Fruit fly (Drosophila melanogaster) whole organism, embryonic: ENCODE data around the gene CG32985.
A peak's percentile ranks its signal among the peaks of the same experiment; 100 is the strongest.

Source experiments
- ATbp ChIP-seq: fragments of 200-800 bp; sonication (Bioruptor generic); optimal IDR thresholded peaks from 2 replicates; lab custom pipeline; 2017; ENCODE audit warnings: missing biosample characterization, mild to moderate bottlenecking, missing genetic modification characterization, missing genetic modification reagents
- Atf3 ChIP-seq: fragments of 200-800 bp; sonication (Bioruptor generic); optimal IDR thresholded peaks from 3 replicates; lab custom pipeline; 2016; ENCODE audit warnings: missing biosample characterization, missing genetic modification characterization
- Atf6 ChIP-seq: fragments of 200-800 bp; sonication (Bioruptor generic); IDR thresholded peaks from 2 replicates; pipeline ENCODE4 v1.3.6; 2022; ENCODE audit warnings: missing biosample characterization, missing genetic modification characterization
- C15 ChIP-seq: fragments of 200-800 bp; sonication (Bioruptor generic); IDR thresholded peaks from 3 replicates; pipeline ENCODE4 v1.3.6; 2022; ENCODE audit warnings: missing biosample characterization, missing genetic modification characterization
- CG10147 ChIP-seq: fragments of 200-800 bp; sonication (Bioruptor generic); optimal IDR thresholded peaks from 2 replicates; lab custom pipeline; 2019; ENCODE audit warnings: missing biosample characterization, mild to moderate bottlenecking, missing genetic modification characterization, moderate library complexity
- CG13775 ChIP-seq: fragments of 200-800 bp; sonication (Bioruptor generic); optimal IDR thresholded peaks from 3 replicates; lab custom pipeline; 2017; ENCODE audit warnings: missing biosample characterization, mild to moderate bottlenecking, missing genetic modification characterization
- CG15073 ChIP-seq: fragments of 200-800 bp; sonication (Bioruptor generic); optimal IDR thresholded peaks from 2 replicates; lab custom pipeline; 2016; ENCODE audit warnings: missing biosample characterization, missing genetic modification characterization
- CG15479 ChIP-seq: fragments of 200-800 bp; sonication (Bioruptor generic); optimal IDR thresholded peaks from 3 replicates; lab custom pipeline; 2019; ENCODE audit warnings: missing biosample characterization, mild to moderate bottlenecking, missing genetic modification characterization, moderate library complexity
- CG15696 ChIP-seq: fragments of 200-800 bp; sonication (Bioruptor generic); optimal IDR thresholded peaks from 2 replicates; lab custom pipeline; 2019; ENCODE audit warnings: missing biosample characterization, mild to moderate bottlenecking, missing genetic modification characterization, moderate library complexity
- CG1602 ChIP-seq: fragments of 200-800 bp; sonication (Bioruptor generic); optimal IDR thresholded peaks from 3 replicates; lab custom pipeline; 2016; ENCODE audit warnings: missing biosample characterization, missing genetic modification characterization
- CG16815 ChIP-seq: fragments of 200-800 bp; sonication (Bioruptor generic); optimal IDR thresholded peaks from 3 replicates; lab custom pipeline; 2017; ENCODE audit warnings: missing biosample characterization, mild to moderate bottlenecking, missing genetic modification characterization
- CG18011 ChIP-seq: fragments of 200-800 bp; sonication (Bioruptor generic); optimal IDR thresholded peaks from 2 replicates; lab custom pipeline; 2017; ENCODE audit warnings: missing biosample characterization, missing genetic modification characterization, mild to moderate bottlenecking, moderate library complexity, missing genotype
- CG1832 ChIP-seq: fragments of 200-800 bp; sonication (Bioruptor generic); optimal IDR thresholded peaks from 2 replicates; lab custom pipeline; 2017; ENCODE audit warnings: missing biosample characterization, mild to moderate bottlenecking, missing genetic modification characterization, inconsistent platforms
- CG4617 ChIP-seq: fragments of 200-800 bp; sonication (Bioruptor generic); optimal IDR thresholded peaks from 3 replicates; lab custom pipeline; 2016; ENCODE audit warnings: missing biosample characterization, missing genetic modification characterization, borderline replicate concordance
- CG4854 ChIP-seq: fragments of 200-800 bp; sonication (Bioruptor generic); optimal IDR thresholded peaks from 2 replicates; lab custom pipeline; 2016; ENCODE audit warnings: missing biosample characterization, missing genetic modification characterization, inconsistent platforms
- CG6689 ChIP-seq: fragments of 200-800 bp; sonication (Bioruptor generic); IDR thresholded peaks from 2 replicates; pipeline ENCODE4 v1.3.6; 2022; ENCODE audit warnings: missing biosample characterization, missing genetic modification characterization
- CG9215 ChIP-seq: fragments of 200-800 bp; sonication (Bioruptor generic); IDR thresholded peaks from 2 replicates; pipeline ENCODE4 v1.3.6; 2022; ENCODE audit warnings: missing biosample characterization, missing genetic modification characterization
- CG9609 ChIP-seq: fragments of 200-800 bp; sonication (Bioruptor generic); optimal IDR thresholded peaks from 3 replicates; lab custom pipeline; 2016; ENCODE audit warnings: missing biosample characterization, missing genetic modification characterization
- CrebB ChIP-seq: fragments of 200-800 bp; sonication (Bioruptor generic); optimal IDR thresholded peaks from 3 replicates; lab custom pipeline; 2018; ENCODE audit warnings: missing biosample characterization, mild to moderate bottlenecking, missing genetic modification characterization
- Dfd ChIP-seq, 2 experiments: fragments of >200 bp; optimal IDR thresholded peaks; 2 replicates each; lab custom pipeline; 2017; ENCODE audit warnings: missing biosample characterization in 2 of 2, missing genetic modification characterization in 2 of 2
- Doc3 ChIP-seq: fragments of 200-800 bp; sonication (Bioruptor generic); IDR thresholded peaks from 3 replicates; pipeline ENCODE4 v1.3.6; 2022; ENCODE audit warnings: missing biosample characterization, missing genetic modification characterization; ENCODE audit not compliant: partially characterized antibody
- Dp ChIP-seq: fragments of 200-800 bp; sonication (Bioruptor generic); optimal IDR thresholded peaks from 2 replicates; lab custom pipeline; 2018; ENCODE audit warnings: missing biosample characterization, mild to moderate bottlenecking, missing genetic modification characterization, moderate library complexity
- Dref ChIP-seq: fragments of 200-800 bp; sonication (Bioruptor generic); IDR thresholded peaks from 2 replicates; pipeline ENCODE4 v1.3.6; 2022; ENCODE audit warnings: missing biosample characterization, missing genetic modification characterization
- E2f2 ChIP-seq: fragments of 200-800 bp; sonication (Bioruptor generic); IDR thresholded peaks from 2 replicates; pipeline ENCODE4 v1.3.6; 2022; ENCODE audit warnings: missing biosample characterization, missing genetic modification characterization
- Hr3 ChIP-seq: fragments of 200-800 bp; sonication (Bioruptor generic); optimal IDR thresholded peaks from 3 replicates; lab custom pipeline; 2016; ENCODE audit warnings: missing biosample characterization, missing genetic modification characterization
- Hr39 ChIP-seq: fragments of >200 bp; optimal IDR thresholded peaks from 2 replicates; lab custom pipeline; 2017
- MTF-1 ChIP-seq: fragments of 200-800 bp; sonication (Bioruptor generic); optimal IDR thresholded peaks from 2 replicates; lab custom pipeline; 2018; ENCODE audit warnings: missing biosample characterization, mild to moderate bottlenecking, missing genetic modification characterization, borderline replicate concordance
- Myb ChIP-seq: fragments of 200-800 bp; sonication (Bioruptor generic); optimal IDR thresholded peaks from 2 replicates; lab custom pipeline; 2016; ENCODE audit warnings: missing biosample characterization, missing genetic modification characterization
- Neu2 ChIP-seq: fragments of 200-800 bp; sonication (Bioruptor generic); optimal IDR thresholded peaks from 3 replicates; lab custom pipeline; 2016; ENCODE audit warnings: missing biosample characterization, missing genetic modification characterization, borderline replicate concordance
- Nf-YA ChIP-seq: fragments of 200-800 bp; sonication (Bioruptor generic); IDR thresholded peaks from 2 replicates; pipeline ENCODE4 v1.3.6; 2022; ENCODE audit warnings: missing biosample characterization, missing genetic modification characterization
- Sox100B ChIP-seq: fragments of 200-800 bp; sonication (Bioruptor generic); optimal IDR thresholded peaks from 3 replicates; lab custom pipeline; 2018; ENCODE audit warnings: missing biosample characterization, mild to moderate bottlenecking, missing genetic modification characterization
- Usf ChIP-seq: fragments of 200-800 bp; sonication (Bioruptor generic); optimal IDR thresholded peaks from 2 replicates; lab custom pipeline; 2017; ENCODE audit warnings: missing genotype, missing biosample characterization, missing genetic modification characterization
- Vsx1 ChIP-seq: fragments of 200-800 bp; sonication (Bioruptor generic); optimal IDR thresholded peaks from 2 replicates; lab custom pipeline; 2017; ENCODE audit warnings: missing biosample characterization, mild to moderate bottlenecking, missing genetic modification characterization, missing genetic modification reagents
- ase ChIP-seq: fragments of 200-800 bp; sonication (Bioruptor generic); IDR thresholded peaks from 3 replicates; pipeline ENCODE4 v1.3.6; 2022; ENCODE audit warnings: missing biosample characterization, missing genetic modification characterization
- bcd ChIP-seq: fragments of 200-800 bp; sonication (Bioruptor generic); optimal IDR thresholded peaks from 2 replicates; lab custom pipeline; 2017; ENCODE audit warnings: missing biosample characterization, mild to moderate bottlenecking, missing genetic modification characterization
- cad ChIP-seq: fragments of >200 bp; optimal IDR thresholded peaks from 2 replicates; lab custom pipeline; 2017; ENCODE audit warnings: missing biosample characterization, missing genetic modification characterization
- cwo ChIP-seq: fragments of 200-800 bp; sonication (Bioruptor generic); optimal IDR thresholded peaks from 3 replicates; lab custom pipeline; 2017; ENCODE audit warnings: missing biosample characterization, missing genetic modification characterization, mild to moderate bottlenecking, moderate library complexity, missing genetic modification reagents
- dan ChIP-seq: fragments of 200-800 bp; sonication (Bioruptor generic); IDR thresholded peaks from 2 replicates; pipeline ENCODE4 v1.3.6; 2022; ENCODE audit warnings: missing biosample characterization, missing genetic modification characterization
- dati ChIP-seq: fragments of 200-800 bp; sonication (Bioruptor generic); IDR thresholded peaks from 2 replicates; pipeline ENCODE4 v1.3.6; 2022; ENCODE audit warnings: missing biosample characterization, missing genetic modification characterization
- dysf ChIP-seq: fragments of 200-800 bp; sonication (Bioruptor generic); IDR thresholded peaks from 3 replicates; pipeline ENCODE4 v1.3.6; 2022; ENCODE audit warnings: missing biosample characterization, missing genetic modification characterization
- gro ChIP-seq: fragments of 200-800 bp; sonication (Bioruptor generic); optimal IDR thresholded peaks from 2 replicates; lab custom pipeline; 2016; ENCODE audit warnings: missing biosample characterization, missing genetic modification characterization
- h ChIP-seq: fragments of >200 bp; optimal IDR thresholded peaks from 2 replicates; lab custom pipeline; 2017
- insv ChIP-seq, 2 experiments: fragments of 200-800 bp; sonication (Bioruptor generic); optimal IDR thresholded peaks; 3 replicates each; lab custom pipeline; 2016 to 2018; ENCODE audit warnings: missing biosample characterization in 2 of 2, missing genetic modification characterization in 2 of 2
- kah ChIP-seq: fragments of 200-800 bp; sonication (Bioruptor generic); optimal IDR thresholded peaks from 2 replicates; lab custom pipeline; 2018; ENCODE audit warnings: missing biosample characterization, mild to moderate bottlenecking, missing genetic modification characterization
- ken ChIP-seq: fragments of 200-800 bp; sonication (Bioruptor generic); IDR thresholded peaks from 3 replicates; pipeline ENCODE4 v1.3.6; 2022; ENCODE audit warnings: missing biosample characterization, missing genetic modification characterization
- lbe ChIP-seq: fragments of 200-800 bp; sonication (Bioruptor generic); optimal IDR thresholded peaks from 2 replicates; lab custom pipeline; 2016; ENCODE audit warnings: missing biosample characterization, mild to moderate bottlenecking, missing genetic modification characterization
- pros ChIP-seq: fragments of 200-800 bp; sonication (Bioruptor generic); optimal IDR thresholded peaks from 3 replicates; lab custom pipeline; 2019; ENCODE audit warnings: missing biosample characterization, mild to moderate bottlenecking, missing genetic modification characterization, moderate library complexity
- so ChIP-seq: fragments of 200-800 bp; sonication (Bioruptor generic); IDR thresholded peaks from 3 replicates; pipeline ENCODE4 v1.3.6; 2022; ENCODE audit warnings: missing biosample characterization, missing genetic modification characterization
- sr ChIP-seq: fragments of 200-800 bp; sonication (Bioruptor generic); IDR thresholded peaks from 3 replicates; pipeline ENCODE4 v1.3.6; 2022; ENCODE audit warnings: missing biosample characterization, missing genetic modification characterization
- wek ChIP-seq: fragments of 200-800 bp; sonication (Bioruptor generic); optimal IDR thresholded peaks from 3 replicates; lab custom pipeline; 2018; ENCODE audit warnings: missing biosample characterization, mild to moderate bottlenecking, missing genetic modification characterization, moderate library complexity

Gene CG32985

DNA sequence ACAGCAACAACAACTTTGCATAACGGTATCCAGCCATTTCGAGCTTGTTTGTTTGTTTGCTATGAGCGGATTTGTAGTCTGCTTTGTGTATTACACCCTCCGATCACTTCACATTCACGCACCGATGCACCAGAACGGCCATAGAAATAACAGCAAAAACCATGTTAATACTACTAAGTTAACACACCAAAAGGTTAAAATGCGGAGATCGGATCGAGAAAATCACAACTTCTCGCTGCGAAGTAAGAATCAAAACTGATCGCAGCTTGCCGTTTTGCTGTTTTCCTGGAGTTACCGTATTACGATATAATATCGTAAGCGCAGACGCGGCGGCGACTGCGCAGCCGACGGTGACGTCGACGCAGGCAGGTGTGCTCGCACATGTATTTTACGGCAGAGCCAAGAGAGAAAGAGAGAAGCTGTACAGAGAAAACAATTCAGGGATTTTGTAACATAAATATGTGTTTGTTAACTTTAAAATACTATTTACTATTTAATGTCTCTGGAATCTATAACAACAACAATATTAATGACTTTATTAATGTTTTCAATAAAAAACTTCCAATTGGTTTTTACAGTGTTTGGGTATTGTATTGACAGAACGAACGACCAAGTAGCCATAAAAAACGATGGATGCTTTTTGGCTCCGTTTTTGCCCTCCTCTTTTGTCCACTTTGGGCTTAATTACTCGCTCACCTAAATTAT is 22.4 kb downstream of the CG32985 start, which contains the start of gene CG13101 (continued):
- peak; percentile 1 for TF ChIP-seq CG15479 (GFP tag; lab: Kevin White, UChicago)
- peak; percentile 89 for TF ChIP-seq Sox100B (GFP tag; lab: Kevin White, UChicago)
- peak; percentile 92 for TF ChIP-seq bcd (GFP tag; lab: Kevin White, UChicago)
- TF ChIP-seq wek (GFP tag; lab: Kevin White, UChicago): no peak
- TF ChIP-seq C15 (GFP tag; lab: Robert Waterston, UW): peak; percentile 84
- TF ChIP-seq insv (GFP tag; optimal IDR thresholded peaks at IDR 0.05; lab: Kevin White, UChicago): peak in 1 of 2 experiments; percentile 27
- peak; percentile 89 for TF ChIP-seq ATbp (GFP tag; lab: Kevin White, UChicago)
- no peak for TF ChIP-seq cad (GFP tag; lab: Kevin White, UChicago)
- no peak for TF ChIP-seq CG1832 (GFP tag; lab: Kevin White, UChicago)
- TF ChIP-seq dan: 0 out of 2 replicates have a peak, but pooled peaks have one; percentile 36
- TF ChIP-seq sr: no peak
- TF ChIP-seq Neu2 (GFP tag; lab: Kevin White, UChicago): no peak
- peak; percentile 95 for TF ChIP-seq so (GFP tag; lab: Robert Waterston, UW)
- TF ChIP-seq h (lab: Kevin White, UChicago): no peak
- peak; percentile 79 for TF ChIP-seq Atf3 (GFP tag; lab: Kevin White, UChicago)
- no peak for TF ChIP-seq Dfd (GFP tag; optimal IDR thresholded peaks at IDR 0.05; lab: Kevin White, UChicago)
- TF ChIP-seq CG18011: peak; percentile 63
- peak; percentile 21 for TF ChIP-seq pros (GFP tag; lab: Kevin White, UChicago)
- TF ChIP-seq Hr3 (GFP tag; lab: Kevin White, UChicago): peak; percentile 90
- TF ChIP-seq CrebB (tag; lab: Kevin White, UChicago): peak; percentile 91
- TF ChIP-seq kah (GFP tag; lab: Kevin White, UChicago): peak; percentile 68
- peak; percentile 48 for TF ChIP-seq Myb (GFP tag; lab: Kevin White, UChicago)
- peak; percentile 94 for TF ChIP-seq lbe (GFP tag; lab: Kevin White, UChicago)
- TF ChIP-seq CG9609 (GFP tag; lab: Kevin White, UChicago): peak; percentile 69
- peak; percentile 81 for TF ChIP-seq CG1602 (GFP tag; lab: Kevin White, UChicago)
- no peak for TF ChIP-seq Dp (GFP tag; lab: Kevin White, UChicago)
- TF ChIP-seq CG15696 (tag; lab: Kevin White, UChicago): peak; percentile 73
- peak; percentile 85 for TF ChIP-seq Vsx1
- TF ChIP-seq CG4617: peak; percentile 61
- peak; percentile 87 for TF ChIP-seq CG9215
- TF ChIP-seq CG10147: peak; percentile 92
- TF ChIP-seq CG15073 (GFP tag; lab: Kevin White, UChicago): peak; percentile 56
- TF ChIP-seq MTF-1 (GFP tag; lab: Kevin White, UChicago): peak; percentile 79
- TF ChIP-seq CG13775 (GFP tag; lab: Kevin White, UChicago): peak; percentile 89
- no peak for TF ChIP-seq Dref (GFP tag; lab: Robert Waterston, UW)
- peak; percentile 61; the same call in 1 of the 2 replicates for TF ChIP-seq dati
- TF ChIP-seq Atf6: peak; percentile 96
- peak; percentile 94 for TF ChIP-seq CG6689
- TF ChIP-seq CG4854 (GFP tag; lab: Kevin White, UChicago): peak; percentile 79
- peak; percentile 92 for TF ChIP-seq ase (GFP tag; lab: Robert Waterston, UW)
- TF ChIP-seq Doc3 (GFP tag; lab: Robert Waterston, UW): no peak
- no peak for TF ChIP-seq Hr39
- peak; percentile 97 for TF ChIP-seq dysf
- TF ChIP-seq CG16815: peak; percentile 76
- peak; percentile 83 for TF ChIP-seq Nf-YA (GFP tag; lab: Robert Waterston, UW)
- peak; percentile 79 for TF ChIP-seq E2f2
- TF ChIP-seq Usf (GFP tag; lab: Kevin White, UChicago): peak; percentile 61
- TF ChIP-seq gro (GFP tag; lab: Kevin White, UChicago): peak; percentile 81
- no peak; the same call in 1 of the 3 replicates for TF ChIP-seq ken (GFP tag; lab: Robert Waterston, UW)
- TF ChIP-seq cwo (GFP tag; lab: Kevin White, UChicago): peak; percentile 89
